Worm (Caenorhabditis elegans): ENCODE measurements around the gene Y45F10C.4.

DNA sequence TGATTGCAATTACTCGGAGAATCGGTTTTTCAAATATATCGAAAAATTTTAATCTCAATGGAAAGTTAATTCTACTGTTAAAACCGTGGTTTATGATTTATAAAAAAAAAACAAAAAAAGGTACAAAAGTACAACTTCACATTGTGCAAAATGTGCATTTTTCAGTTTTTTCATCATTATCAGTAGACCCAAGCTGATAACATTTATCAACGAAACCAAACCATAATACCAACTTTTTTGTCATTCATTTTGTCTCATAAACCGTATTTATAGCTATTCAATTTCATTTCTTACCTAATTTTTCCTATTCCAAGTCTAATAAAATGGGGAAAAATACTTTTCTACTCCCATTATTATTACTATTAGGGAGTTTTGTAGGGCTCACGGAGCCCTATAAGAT lies 25.0 kb downstream of the Y45F10C.4 start, which contains the start of gene ugt-22:
- TF ChIP-seq hmg-4 (GFP tag; optimal IDR thresholded peaks at IDR 0.05) (no peak), ama-1 (optimal IDR thresholded peaks at IDR 0.05) (no peak), scrt-1 (GFP tag; IDR thresholded peaks at IDR 0.05) (no peak), hmbx-1 (tag; optimal IDR thresholded peaks at IDR 0.05) (no peak), flt-1 (GFP tag; IDR thresholded peaks at IDR 0.05) (no peak), B0310.2 (tag; optimal IDR thresholded peaks at IDR 0.05) (no peak), ets-7 (tag; optimal IDR thresholded peaks at IDR 0.05) (no peak), ceh-36 (tag; optimal IDR thresholded peaks at IDR 0.05) (no peak), ceh-13 (GFP tag; optimal IDR thresholded peaks at IDR 0.05) (no peak), tra-4 (tag; optimal IDR thresholded peaks at IDR 0.05) (no peak), aly-1 (tag; optimal IDR thresholded peaks at IDR 0.05) (no peak), F13C5.2 (tag; optimal IDR thresholded peaks at IDR 0.05) (no peak), hnd-1 (tag; optimal IDR thresholded peaks at IDR 0.05) (no peak)
